Fruit fly (Drosophila melanogaster): ENCODE measurements around the gene Tat.
A peak's percentile ranks its signal among the peaks of the same experiment; 100 is the strongest.

Gene Tat

DNA sequence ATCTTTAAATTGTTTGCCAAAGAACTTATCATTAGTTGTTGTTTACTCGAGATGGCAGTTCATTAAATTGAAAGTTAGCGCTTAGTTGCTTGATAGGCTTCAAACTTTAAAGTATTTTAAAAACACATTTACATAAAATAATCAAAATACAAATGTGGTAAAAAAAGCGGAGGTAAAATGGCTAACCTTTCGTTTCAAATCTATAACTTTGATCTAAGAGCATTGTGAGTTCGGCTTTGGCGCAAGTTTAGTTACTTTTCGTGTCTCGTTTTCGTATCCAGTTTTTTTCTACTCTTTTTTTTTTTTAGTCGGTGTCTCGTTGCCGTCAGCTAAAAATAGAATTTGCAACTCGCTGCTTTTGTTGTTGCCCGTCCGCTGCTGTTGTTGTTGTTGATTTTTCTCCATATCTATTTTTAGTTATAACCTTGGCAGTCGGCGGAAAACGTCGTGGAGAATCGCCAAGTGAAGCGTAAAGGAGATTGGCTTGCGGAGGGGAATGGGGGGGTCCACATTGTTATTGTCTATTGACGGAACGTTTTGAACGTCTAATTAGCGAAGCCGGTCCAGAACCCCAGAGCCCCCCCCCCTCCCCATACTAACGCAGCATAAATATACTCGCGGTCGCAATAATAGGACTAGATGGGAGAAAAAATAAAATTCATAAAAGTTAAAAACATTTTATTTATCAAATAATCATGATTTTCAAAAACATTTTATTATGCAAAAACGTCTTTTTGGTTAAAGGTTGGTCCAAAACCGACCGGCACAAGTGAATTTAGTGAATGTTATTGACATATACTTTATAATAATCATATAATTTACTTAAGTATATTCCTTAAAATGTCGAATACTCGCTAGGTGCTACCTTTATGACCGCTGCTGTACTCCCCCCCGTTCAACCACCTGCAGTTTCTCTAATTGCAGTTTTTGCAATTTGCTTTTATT, 46.2 kb upstream of the Tat start (continued):
- TF ChIP-seq CG3163 (GFP tag; optimal IDR thresholded peaks at IDR 0.05) (no peak), CG5245 (GFP tag; optimal IDR thresholded peaks at IDR 0.05) (no peak), CG11456 (GFP tag; IDR thresholded peaks at IDR 0.05) (no peak), Nf-YC (tag; optimal IDR thresholded peaks at IDR 0.05) (peak; percentile 16), CG6272 (GFP tag; IDR thresholded peaks at IDR 0.05) (no peak), CG2678 (tag; optimal IDR thresholded peaks at IDR 0.05) (peak; percentile 72), CG17385 (GFP tag; optimal IDR thresholded peaks at IDR 0.05) (peak; percentile 47), NK7.1 (GFP tag; optimal IDR thresholded peaks at IDR 0.05) (no peak), CG17361 (GFP tag; IDR thresholded peaks at IDR 0.05) (peak; percentile 33; the same call in 2 of the 3 replicates), Mad (GFP tag; optimal IDR thresholded peaks at IDR 0.05) (no peak), Dad (GFP tag; optimal IDR thresholded peaks at IDR 0.05) (no peak), CG18476 (GFP tag; optimal IDR thresholded peaks at IDR 0.05) (no peak), CG10654 (GFP tag; optimal IDR thresholded peaks at IDR 0.05) (no peak), vfl (GFP tag; optimal IDR thresholded peaks at IDR 0.05) (no peak), croc (GFP tag; conservative IDR thresholded peaks at IDR 0.05) (no peak), fu2 (GFP tag; optimal IDR thresholded peaks at IDR 0.05) (no peak), CG11093 (GFP tag; IDR thresholded peaks at IDR 0.05) (0 out of 3 replicates have a peak, but pooled peaks have one; percentile 30), Fer3 (tag; optimal IDR thresholded peaks at IDR 0.05) (peak; percentile 36), crc (GFP tag; optimal IDR thresholded peaks at IDR 0.05) (no peak), HLH3B (GFP tag; IDR thresholded peaks at IDR 0.05) (no peak; the same call in 1 of the 2 replicates), CG1647 (GFP tag; optimal IDR thresholded peaks at IDR 0.05) (no peak), CG11560 (tag; IDR thresholded peaks at IDR 0.05) (peak; percentile 26; the same call in 1 of the 3 replicates), Six4 (GFP tag; optimal IDR thresholded peaks at IDR 0.05) (no peak), Xbp1 (GFP tag; optimal IDR thresholded peaks at IDR 0.05) (peak; percentile 13), Bdp1 (GFP tag; optimal IDR thresholded peaks at IDR 0.05) (no peak), nom (GFP tag; optimal IDR thresholded peaks at IDR 0.05) (peak; percentile 55), CG2116 (GFP tag; optimal IDR thresholded peaks at IDR 0.05) (no peak), emc (GFP tag; optimal IDR thresholded peaks at IDR 0.05) (no peak), gsb (GFP tag; IDR thresholded peaks at IDR 0.05) (no peak), Hr78 (GFP tag; optimal IDR thresholded peaks at IDR 0.05) (no peak), CG12219 (GFP tag; optimal IDR thresholded peaks at IDR 0.05) (no peak), salm (tag; optimal IDR thresholded peaks at IDR 0.05) (no peak), sug (tag; optimal IDR thresholded peaks at IDR 0.05) (peak; percentile 22), so (GFP tag; IDR thresholded peaks at IDR 0.05) (no peak), CG10267 (tag; optimal IDR thresholded peaks at IDR 0.05) (no peak), Oaz (GFP tag; IDR thresholded peaks at IDR 0.05) (no peak), CoRest (tag; optimal IDR thresholded peaks at IDR 0.05) (peak; percentile 48), CG32772 (GFP tag; IDR thresholded peaks at IDR 0.05) (no peak), ttk (GFP tag; IDR thresholded peaks at IDR 0.05) (no peak), klu (GFP tag; IDR thresholded peaks at IDR 0.05) (no peak), tx (GFP tag; optimal IDR thresholded peaks at IDR 0.05) (no peak), z (GFP tag; IDR thresholded peaks at IDR 0.05) (no peak), CG17359 (tag; optimal IDR thresholded peaks at IDR 0.05) (peak; percentile 2), Usf (GFP tag; optimal IDR thresholded peaks at IDR 0.05) (no peak), Taf1 (GFP tag; IDR thresholded peaks at IDR 0.05) (0 out of 2 replicates have a peak, but pooled peaks have one; percentile 28), CG8944 (GFP tag; optimal IDR thresholded peaks at IDR 0.05) (no peak), CG2199 (GFP tag; IDR thresholded peaks at IDR 0.05) (no peak), esg (GFP tag; conservative IDR thresholded peaks at IDR 0.05) (0 out of 2 replicates have a peak, but pooled peaks have one; percentile 24), CG10959 (GFP tag; IDR thresholded peaks at IDR 0.05) (no peak), NFAT (GFP tag; IDR thresholded peaks at IDR 0.05) (no peak)

Measured in whole organism, embryonic.